Fruit fly (Drosophila melanogaster) whole organism, embryonic: Measurements from ENCODE around the gene CG8097.

Experiments
- CG7928 ChIP-seq: fragments of 200-800 bp; sonication (Bioruptor generic); optimal IDR thresholded peaks from 2 replicates; lab custom pipeline; 2017; ENCODE audit warnings: missing biosample characterization, mild to moderate bottlenecking, missing genetic modification characterization
- CTCF ChIP-seq: fragments of 200-800 bp; sonication (Bioruptor generic); optimal IDR thresholded peaks from 2 replicates; lab custom pipeline; 2017; ENCODE audit warnings: missing biosample characterization, mild to moderate bottlenecking, missing genetic modification characterization, moderate library complexity
- Lhr ChIP-seq: fragments of 200-800 bp; sonication (Bioruptor generic); optimal IDR thresholded peaks from 3 replicates; lab custom pipeline; 2017; ENCODE audit warnings: mild to moderate bottlenecking, missing biosample characterization, missing genetic modification reagents, missing genetic modification characterization
- Sox102F ChIP-seq: fragments of 200-800 bp; sonication (Bioruptor generic); optimal IDR thresholded peaks from 2 replicates; lab custom pipeline; 2018; ENCODE audit warnings: missing biosample characterization, mild to moderate bottlenecking, missing genetic modification characterization, moderate library complexity
- al ChIP-seq: fragments of 200-800 bp; sonication (Bioruptor generic); IDR thresholded peaks from 2 replicates; pipeline ENCODE4 v1.3.6; 2022; ENCODE audit warnings: missing biosample characterization, missing genetic modification characterization
- bbx ChIP-seq: fragments of 200-800 bp; sonication (Bioruptor generic); IDR thresholded peaks from 2 replicates; pipeline ENCODE4 v1.3.6; 2022; ENCODE audit warnings: missing biosample characterization, missing genetic modification characterization; ENCODE audit not compliant: partially characterized antibody
- ttk ChIP-seq: fragments of 200-800 bp; sonication (Bioruptor generic); IDR thresholded peaks from 2 replicates; pipeline ENCODE4 v2.1.2; 2022; ENCODE audit warnings: missing biosample characterization, missing genetic modification characterization

DNA sequence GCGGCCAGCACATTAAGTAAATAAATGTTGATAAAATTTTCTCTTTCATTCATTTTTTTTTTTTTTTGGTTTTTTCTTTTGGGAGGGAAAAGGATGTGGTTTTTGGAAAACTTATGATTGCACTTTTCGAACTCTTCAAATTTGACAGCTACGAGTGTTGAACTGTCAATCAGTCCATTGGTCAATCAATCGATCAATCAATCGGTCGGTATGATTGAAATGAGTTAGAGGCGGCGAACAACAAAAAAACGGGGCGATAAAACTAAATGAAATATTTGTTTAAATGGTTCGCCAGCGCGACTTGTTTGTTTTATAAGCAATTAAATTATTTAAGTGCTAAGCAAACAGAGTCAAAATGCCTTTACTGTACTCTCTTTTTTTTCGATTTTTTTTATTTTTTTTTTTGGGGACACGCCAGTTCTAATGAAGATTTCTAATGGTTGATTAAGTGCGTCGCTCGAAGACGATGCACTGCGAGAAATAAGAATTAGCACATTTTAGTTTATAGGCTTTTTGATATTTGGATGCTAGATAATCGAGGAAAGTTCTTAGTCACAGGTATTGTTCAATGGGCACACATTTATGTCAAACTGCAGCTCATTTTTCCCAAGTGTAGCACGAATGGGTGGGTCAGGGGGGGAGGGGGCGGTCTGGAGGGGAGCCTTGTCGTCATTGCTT lies 36.1 kb downstream of the CG8097 start:
- 0 out of 2 replicates have a peak, but pooled peaks have one; percentile 44 for TF ChIP-seq al (GFP tag; lab: Robert Waterston, UW)
- TF ChIP-seq ttk, result peak; percentile 78
- peak; percentile 39 for TF ChIP-seq Lhr (GFP tag; lab: Kevin White, UChicago)
- TF ChIP-seq CG7928 (GFP tag; lab: Kevin White, UChicago), result no peak
- peak; percentile 12 for TF ChIP-seq CTCF
- no peak for TF ChIP-seq bbx
- TF ChIP-seq Sox102F (GFP tag; lab: Kevin White, UChicago), result peak; percentile 86
